Worm (Caenorhabditis elegans) whole organism, late embryonic: Measurements from ENCODE around the gene B0303.4.

Experiments
- C38D4.7 ChIP-seq: fragments of 200-800 bp; sonication (Bioruptor generic); optimal IDR thresholded peaks from 2 replicates; lab custom pipeline; 2018; ENCODE audit warnings: mild to moderate bottlenecking, missing genetic modification characterization, moderate library complexity, missing compliant biosample characterization
- F13H6.1 ChIP-seq: sonication (generic microtip); optimal IDR thresholded peaks from 2 replicates; lab custom pipeline; 2016; ENCODE audit warnings: missing genetic modification characterization, missing compliant biosample characterization
- ama-1 ChIP-seq: fragments of 150-350 bp; optimal IDR thresholded peaks from 2 replicates; lab custom pipeline; 2014
- ceh-18 ChIP-seq: sonication (generic microtip); optimal IDR thresholded peaks from 2 replicates; lab custom pipeline; 2016; ENCODE audit warnings: missing genetic modification characterization, missing compliant biosample characterization
- ceh-9 ChIP-seq: sonication (generic microtip); optimal IDR thresholded peaks from 2 replicates; lab custom pipeline; 2016; ENCODE audit warnings: mild to moderate bottlenecking, missing genetic modification characterization, inconsistent platforms, missing compliant biosample characterization
- ets-4 ChIP-seq: sonication (generic microtip); optimal IDR thresholded peaks from 2 replicates; lab custom pipeline; 2016; ENCODE audit warnings: missing genetic modification characterization, missing compliant biosample characterization
- fax-1 ChIP-seq: sonication (generic microtip); optimal IDR thresholded peaks from 2 replicates; lab custom pipeline; 2016; ENCODE audit warnings: missing genotype, missing genetic modification characterization, missing compliant biosample characterization
- hlh-15 ChIP-seq: sonication (generic microtip); optimal IDR thresholded peaks from 2 replicates; lab custom pipeline; 2016; ENCODE audit warnings: missing genetic modification characterization, missing compliant biosample characterization
- nhr-11 ChIP-seq: fragments of 150-350 bp; optimal IDR thresholded peaks from 2 replicates; lab custom pipeline; 2014; ENCODE audit warnings: missing biosample characterization, missing genetic modification characterization
- pqm-1 ChIP-seq: sonication (generic microtip); optimal IDR thresholded peaks from 2 replicates; lab custom pipeline; 2016; ENCODE audit warnings: missing genetic modification characterization, missing compliant biosample characterization
- sox-4 ChIP-seq: sonication (generic microtip); optimal IDR thresholded peaks from 2 replicates; lab custom pipeline; 2017; ENCODE audit warnings: mild to moderate bottlenecking, missing genetic modification characterization, inconsistent platforms, missing compliant biosample characterization
- syd-9 ChIP-seq: sonication (generic microtip); optimal IDR thresholded peaks from 2 replicates; lab custom pipeline; 2016; ENCODE audit warnings: mild to moderate bottlenecking, missing genetic modification characterization, moderate library complexity, missing compliant biosample characterization

ce11 chrIII:8737391-8737790, 47.7 kb downstream of the B0303.4 start:
- no peak for TF ChIP-seq ama-1
- TF ChIP-seq sox-4 (tag; lab: Kevin White, UChicago) = no peak
- no peak for TF ChIP-seq pqm-1 (tag; lab: Kevin White, UChicago)
- no peak for TF ChIP-seq F13H6.1
- TF ChIP-seq ceh-9 (tag; lab: Kevin White, UChicago) = no peak
- TF ChIP-seq syd-9 (tag; lab: Kevin White, UChicago) = no peak
- TF ChIP-seq ets-4 = no peak
- TF ChIP-seq fax-1 = no peak
- TF ChIP-seq nhr-11 (tag; lab: Kevin White, UChicago) = no peak
- TF ChIP-seq hlh-15 = no peak
- no peak for TF ChIP-seq ceh-18 (tag; lab: Kevin White, UChicago)
- TF ChIP-seq C38D4.7 (GFP tag; lab: Kevin White, UChicago) = no peak
